Fruit fly (Drosophila melanogaster) S2 (cell line): ENCODE results near the gene lectin-33A.

ENCODE experiments used
- CG8478 ChIP-seq: fragments of >200 bp; optimal IDR thresholded peaks from 2 replicates; lab custom pipeline; 2018
- CTCF ChIP-seq, 2 experiments: fragments of >200 bp; optimal IDR thresholded peaks; 2 replicates each; lab custom pipeline; 2018

dm6 chr2L:10974638-10975037 is 27.2 kb upstream of the lectin-33A start:
- TF ChIP-seq CG8478 (lab: Kevin White, UChicago) (no peak), CTCF (optimal IDR thresholded peaks at IDR 0.05; lab: Kevin White, UChicago) (no peak)
